Fruit fly (Drosophila melanogaster) S2 (cell line): ENCODE data around the gene CG31817.

ENCODE experiments used
- CG8478 ChIP-seq: fragments of >200 bp; optimal IDR thresholded peaks from 2 replicates; lab custom pipeline; 2018
- CTCF ChIP-seq, 2 experiments: fragments of >200 bp; optimal IDR thresholded peaks; 2 replicates each; lab custom pipeline; 2018

DNA sequence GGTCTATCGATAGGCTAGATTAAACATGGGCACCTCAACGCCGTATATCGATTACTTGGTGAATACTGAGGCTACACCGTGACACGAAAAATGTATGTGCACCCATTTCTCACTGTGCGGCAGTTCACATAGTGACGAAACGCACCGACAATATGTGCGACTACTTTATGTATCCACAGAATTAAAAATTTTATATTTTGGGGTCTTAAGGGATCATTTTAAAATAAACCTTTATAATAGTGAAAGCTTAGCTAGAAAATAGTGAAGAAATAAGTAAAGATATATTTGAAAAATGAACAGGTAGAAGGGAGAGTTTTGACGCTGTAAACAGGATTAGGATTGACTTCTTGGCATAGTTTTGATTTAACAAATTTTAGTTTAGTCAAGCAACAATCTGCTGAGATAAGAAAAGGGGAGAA is 8.6 kb downstream of the CG31817 start, which contains the start of gene mRpL4:
- no peak for TF ChIP-seq CG8478 (lab: Kevin White, UChicago)
- peak in 1 of 2 experiments; percentile 19 for TF ChIP-seq CTCF (optimal IDR thresholded peaks at IDR 0.05; lab: Kevin White, UChicago)
